Fruit fly (Drosophila melanogaster): Measurements from ENCODE around the gene CG5758.
A peak's percentile ranks its signal among the peaks of the same experiment; 100 is the strongest.

CG5758 gene

DNA sequence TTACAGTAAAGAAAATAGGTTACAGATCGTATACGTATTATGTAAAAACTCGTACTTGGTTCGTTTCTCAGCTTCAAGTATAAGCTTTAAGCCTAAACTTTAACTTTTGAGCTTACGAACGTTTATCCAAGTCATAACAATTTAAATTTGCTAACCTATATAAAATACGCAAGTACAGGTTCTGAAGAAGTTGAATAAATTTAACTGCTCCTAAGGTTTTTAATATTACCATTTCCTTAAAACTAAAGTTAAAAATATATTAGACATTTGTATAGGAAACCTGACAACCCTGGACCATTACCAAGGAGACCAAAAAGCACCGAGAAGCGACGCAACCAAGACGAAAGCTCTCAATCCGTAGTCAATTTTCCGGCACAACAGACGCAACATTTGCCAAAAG, at the start of gene CG5758:
Gene CG5758, plus strand, starts transcription at position 353 of the 400 bp plus-strand sequence.
- peak; percentile 44; the same call in 1 of the 2 replicates for TF ChIP-seq Ets98B (GFP tag; IDR thresholded peaks at IDR 0.05)
- peak; percentile 8 for TF ChIP-seq Pif1B (GFP tag; optimal IDR thresholded peaks at IDR 0.05)
- TF ChIP-seq CG10348 (GFP tag; IDR thresholded peaks at IDR 0.05): no peak
- peak; percentile 16 for TF ChIP-seq CG8159 (tag; optimal IDR thresholded peaks at IDR 0.05)
- TF ChIP-seq EcR (GFP tag; optimal IDR thresholded peaks at IDR 0.05): no peak
- no peak for TF ChIP-seq CG14655 (GFP tag; optimal IDR thresholded peaks at IDR 0.05)
- TF ChIP-seq CG4496 (GFP tag; IDR thresholded peaks at IDR 0.05): no peak
- peak; percentile 40 for TF ChIP-seq Pif1A (GFP tag; optimal IDR thresholded peaks at IDR 0.05)

DNA sequence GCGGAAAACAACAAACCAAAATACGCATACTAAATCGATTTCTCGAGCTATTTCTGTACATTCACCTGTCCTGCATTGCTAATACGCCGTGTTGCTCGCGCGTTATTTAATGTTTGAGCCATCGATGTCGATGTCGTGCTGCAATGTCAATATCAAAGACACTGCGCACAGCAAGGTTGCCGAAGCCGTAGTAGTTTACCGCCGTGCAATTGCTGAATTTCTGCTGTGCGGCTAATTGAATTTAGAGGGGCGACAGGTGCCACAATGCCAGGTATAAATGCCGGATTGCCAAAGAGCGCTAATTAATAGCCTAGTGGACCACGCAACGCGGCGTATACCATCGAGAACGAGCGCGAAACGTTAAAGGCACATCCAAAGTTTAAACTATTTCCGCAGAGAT, 41.8 kb upstream of the CG5758 start, which contains the start of gene Arr1:
Gene Arr1, plus strand, starts transcription at position 301 of the 400 bp plus-strand sequence.
- no peak for TF ChIP-seq CG8301 (tag; optimal IDR thresholded peaks at IDR 0.05)

DNA sequence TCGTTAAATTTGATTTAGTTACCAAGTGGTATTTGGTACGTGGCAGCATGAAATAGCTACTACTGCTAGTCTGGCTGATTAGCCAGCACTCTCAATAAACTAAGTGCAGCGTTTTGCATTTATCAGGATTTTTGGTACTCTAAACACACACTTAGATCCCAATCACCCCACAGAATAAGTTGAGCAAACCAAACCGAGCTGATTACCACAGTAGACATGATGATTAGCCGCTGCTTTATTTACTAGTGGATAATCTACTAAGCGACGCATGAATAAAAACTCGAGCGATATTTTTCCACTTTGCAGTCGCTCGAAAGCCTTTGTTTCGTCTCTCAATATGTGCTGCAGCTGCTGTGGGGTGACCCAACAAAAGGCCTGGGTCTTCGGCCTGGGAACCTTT, 38.5 kb upstream of the CG5758 start, which contains the start of gene ninaD:
Gene ninaD, plus strand, starts transcription at position 301 of the 400 bp plus-strand sequence.
- TF ChIP-seq Ets98B (GFP tag; IDR thresholded peaks at IDR 0.05): no peak
- no peak for TF ChIP-seq Pif1B (GFP tag; optimal IDR thresholded peaks at IDR 0.05)
- TF ChIP-seq CG13204 (GFP tag; optimal IDR thresholded peaks at IDR 0.05): no peak
- no peak for TF ChIP-seq CG34367 (tag; optimal IDR thresholded peaks at IDR 0.05)
- no peak for TF ChIP-seq CG8301 (tag; optimal IDR thresholded peaks at IDR 0.05)
- no peak for TF ChIP-seq EcR (GFP tag; optimal IDR thresholded peaks at IDR 0.05)
- no peak for TF ChIP-seq CG14655 (GFP tag; optimal IDR thresholded peaks at IDR 0.05)
- TF ChIP-seq D1 (tag; optimal IDR thresholded peaks at IDR 0.05): no peak
- TF ChIP-seq gl (tag; optimal IDR thresholded peaks at IDR 0.05): no peak
- no peak for TF ChIP-seq CG12605 (GFP tag; IDR thresholded peaks at IDR 0.05)
- no peak for TF ChIP-seq CG15710 (tag; optimal IDR thresholded peaks at IDR 0.05)
- no peak for TF ChIP-seq CG17806 (tag; optimal IDR thresholded peaks at IDR 0.05)
- TF ChIP-seq CG32121 (GFP tag; IDR thresholded peaks at IDR 0.05): no peak
- TF ChIP-seq Pif1A (GFP tag; optimal IDR thresholded peaks at IDR 0.05): no peak
- no peak for TF ChIP-seq CG10348 (GFP tag; IDR thresholded peaks at IDR 0.05)
- TF ChIP-seq rn (GFP tag; IDR thresholded peaks at IDR 0.05): no peak

DNA sequence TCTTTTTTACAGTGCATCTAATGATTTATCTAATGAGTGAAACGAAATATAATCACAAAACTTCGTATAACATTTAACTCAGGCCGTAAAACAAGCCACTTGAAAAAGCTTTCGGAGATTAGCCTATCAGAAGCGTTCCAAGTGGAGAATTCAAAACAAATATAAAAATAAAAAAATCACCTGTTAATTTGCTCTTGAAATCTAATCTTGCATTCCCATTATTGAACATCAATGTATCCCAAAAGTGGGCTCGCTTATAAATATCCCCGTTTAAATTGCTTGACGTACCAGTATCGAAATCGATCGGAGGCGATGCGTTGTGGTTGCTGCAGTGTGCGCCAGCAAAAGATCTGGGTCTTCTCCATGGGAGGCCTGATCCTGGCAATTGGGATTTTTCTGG, 35.8 kb upstream of the CG5758 start, which contains the start of gene CG31741:
Gene CG31741, plus strand, starts transcription at position 301 of the 400 bp plus-strand sequence.
- TF ChIP-seq CG8301 (tag; optimal IDR thresholded peaks at IDR 0.05): no peak
- no peak for TF ChIP-seq CG4496 (GFP tag; IDR thresholded peaks at IDR 0.05)
- TF ChIP-seq EcR (GFP tag; optimal IDR thresholded peaks at IDR 0.05): no peak
- no peak for TF ChIP-seq CG14655 (GFP tag; optimal IDR thresholded peaks at IDR 0.05)
- no peak for TF ChIP-seq D1 (tag; optimal IDR thresholded peaks at IDR 0.05)
- TF ChIP-seq fd96Ca (GFP tag; IDR thresholded peaks at IDR 0.05): no peak
- no peak for TF ChIP-seq CG9948 (tag; optimal IDR thresholded peaks at IDR 0.05)
- no peak for TF ChIP-seq CG13204 (GFP tag; optimal IDR thresholded peaks at IDR 0.05)
- TF ChIP-seq CG12605 (GFP tag; IDR thresholded peaks at IDR 0.05): no peak
- TF ChIP-seq Pif1B (GFP tag; optimal IDR thresholded peaks at IDR 0.05): no peak
- TF ChIP-seq CG32121 (GFP tag; IDR thresholded peaks at IDR 0.05): no peak
- TF ChIP-seq CG15710 (tag; optimal IDR thresholded peaks at IDR 0.05): no peak
- no peak for TF ChIP-seq CG10348 (GFP tag; IDR thresholded peaks at IDR 0.05)
- no peak for TF ChIP-seq CG8159 (tag; optimal IDR thresholded peaks at IDR 0.05)

DNA sequence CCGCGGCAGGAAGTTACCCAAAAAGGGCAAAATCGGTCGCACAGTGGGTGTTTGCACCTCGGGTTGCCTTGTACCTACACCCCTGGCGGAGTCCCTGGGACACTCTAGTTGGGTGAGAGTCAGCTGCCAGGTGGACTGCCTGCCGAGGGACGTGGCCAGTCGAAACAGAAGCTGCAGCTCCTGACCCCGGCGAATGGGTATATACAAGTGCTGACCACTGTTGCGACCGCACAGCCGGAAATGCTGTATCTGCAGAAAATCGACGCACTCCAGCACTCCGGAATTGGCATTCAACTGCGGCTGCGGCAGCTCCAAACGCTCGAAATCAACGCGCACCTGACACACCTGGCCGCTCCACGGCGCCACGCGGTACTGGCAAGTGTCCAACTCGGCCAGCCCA, 28.1 kb upstream of the CG5758 start:
- TF ChIP-seq Pif1A (GFP tag; optimal IDR thresholded peaks at IDR 0.05) (no peak), CG8301 (tag; optimal IDR thresholded peaks at IDR 0.05) (no peak), Pif1B (GFP tag; optimal IDR thresholded peaks at IDR 0.05) (no peak), CG8159 (tag; optimal IDR thresholded peaks at IDR 0.05) (no peak), CG32121 (GFP tag; IDR thresholded peaks at IDR 0.05) (no peak), CG34367 (tag; optimal IDR thresholded peaks at IDR 0.05) (no peak), CG12605 (GFP tag; IDR thresholded peaks at IDR 0.05) (no peak), CG4496 (GFP tag; IDR thresholded peaks at IDR 0.05) (no peak), fd96Ca (GFP tag; IDR thresholded peaks at IDR 0.05) (no peak), CG10348 (GFP tag; IDR thresholded peaks at IDR 0.05) (no peak), Snoo (tag; optimal IDR thresholded peaks at IDR 0.05) (no peak), EcR (GFP tag; optimal IDR thresholded peaks at IDR 0.05) (no peak), CG15710 (tag; optimal IDR thresholded peaks at IDR 0.05) (no peak), gl (tag; optimal IDR thresholded peaks at IDR 0.05) (no peak), CG9948 (tag; optimal IDR thresholded peaks at IDR 0.05) (no peak), CG17806 (tag; optimal IDR thresholded peaks at IDR 0.05) (no peak)

DNA sequence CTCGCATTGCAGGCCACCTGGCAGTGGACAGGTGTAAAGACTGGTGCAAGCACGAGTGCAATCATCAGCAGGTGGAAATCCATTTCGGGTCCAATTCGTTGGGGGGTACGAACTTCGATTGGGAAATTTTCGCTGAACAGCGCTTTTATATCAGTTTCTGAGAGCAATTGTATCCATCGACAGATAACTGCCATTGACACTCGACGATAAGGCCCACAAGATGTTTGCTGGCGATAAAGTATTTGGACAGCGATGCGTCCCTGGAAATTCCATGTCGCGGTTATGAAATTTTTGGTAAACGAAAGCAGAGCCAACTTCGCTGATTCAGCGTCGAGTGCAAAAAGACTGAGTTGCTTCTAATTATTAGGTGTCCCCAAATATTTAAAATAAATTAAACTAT, 27.6 kb upstream of the CG5758 start, which contains the start of gene CG15153:
Gene CG15153, minus strand, starts transcription at position 101 of the 400 bp plus-strand sequence.
- no peak for TF ChIP-seq CG9948 (tag; optimal IDR thresholded peaks at IDR 0.05)
- TF ChIP-seq CG34367 (tag; optimal IDR thresholded peaks at IDR 0.05): no peak

DNA sequence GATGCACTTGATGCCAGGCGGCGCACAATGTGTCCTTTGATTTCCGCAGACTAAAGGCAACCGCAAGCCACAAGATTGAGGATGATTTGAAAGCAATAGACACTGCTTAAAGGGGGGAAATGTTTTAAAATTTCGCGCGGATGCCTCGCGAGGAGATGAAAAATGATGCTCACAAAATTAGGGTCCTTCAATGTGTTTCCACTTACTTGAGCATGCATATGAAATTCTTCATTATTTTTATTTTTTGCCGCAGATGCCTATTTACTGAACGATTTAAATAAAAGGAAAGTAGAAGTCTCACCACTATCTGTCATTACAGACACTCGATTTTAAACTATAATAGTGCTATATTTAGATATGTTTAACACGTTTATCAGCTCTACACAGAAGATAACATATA, 23.5 kb upstream of the CG5758 start, which contains the start of gene Slc25A46b:
Gene Slc25A46b, plus strand, starts transcription at position 301 of the 400 bp plus-strand sequence.
- no peak for TF ChIP-seq CG32121 (GFP tag; IDR thresholded peaks at IDR 0.05)
- TF ChIP-seq D1 (tag; optimal IDR thresholded peaks at IDR 0.05): no peak

Measured in whole organism, pupa.